Fruit fly (Drosophila melanogaster): ENCODE data around the gene RpS12.

DNA sequence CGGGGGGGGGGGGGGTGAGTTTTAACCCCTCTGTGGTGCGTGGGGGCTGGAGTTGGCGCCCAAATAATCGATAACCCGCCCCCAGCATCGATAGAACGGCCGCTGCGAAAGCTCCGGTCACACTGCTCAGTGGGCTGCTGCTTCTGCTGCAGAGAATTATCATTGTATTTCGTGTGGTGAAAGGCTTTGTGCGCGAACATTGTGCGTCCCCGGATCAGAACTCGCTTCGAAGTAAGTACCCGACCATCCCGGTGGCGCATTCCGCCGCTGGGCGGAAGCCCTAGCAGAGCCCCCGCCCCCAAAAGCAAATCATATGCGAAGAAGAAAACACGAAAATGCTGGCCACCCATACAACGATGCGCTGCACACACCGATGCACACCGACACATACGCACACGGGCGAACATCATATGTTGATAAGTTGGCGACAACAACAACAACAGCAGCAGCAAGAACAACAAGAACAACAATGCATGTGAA is 21.2 kb downstream of the RpS12 start, which contains the start of gene Syx13:
- no peak for TF ChIP-seq Hr83 (GFP tag; optimal IDR thresholded peaks at IDR 0.05; ENCODE audit: poor library complexity, severe bottlenecking)
- no peak for TF ChIP-seq sage (GFP tag; optimal IDR thresholded peaks at IDR 0.05)
- peak; percentile 42 for TF ChIP-seq OdsH (GFP tag; optimal IDR thresholded peaks at IDR 0.05)
- TF ChIP-seq GATAd (GFP tag; optimal IDR thresholded peaks at IDR 0.05): no peak
- TF ChIP-seq tai (GFP tag; optimal IDR thresholded peaks at IDR 0.05): no peak
- TF ChIP-seq h (GFP tag; optimal IDR thresholded peaks at IDR 0.05): peak; percentile 34
- TF ChIP-seq N (GFP tag; optimal IDR thresholded peaks at IDR 0.05): peak; percentile 71
- TF ChIP-seq brk (GFP tag; optimal IDR thresholded peaks at IDR 0.05): no peak

Measured in whole organism, wandering third instar larva.